Fruit fly (Drosophila melanogaster) whole organism, wandering third instar larva: Measurements from ENCODE around the gene S-Lap1.

Experiments used
- CG32264 ChIP-seq: fragments of 200-800 bp; sonication (Bioruptor generic); optimal IDR thresholded peaks from 2 replicates; lab custom pipeline; 2016; ENCODE audit warnings: missing biosample characterization, missing genetic modification characterization
- CG9705 ChIP-seq: fragments of 200-800 bp; sonication (Bioruptor generic); optimal IDR thresholded peaks from 2 replicates; lab custom pipeline; 2018; ENCODE audit warnings: missing biosample characterization, mild to moderate bottlenecking, missing genetic modification characterization
- Dif ChIP-seq: fragments of 200-275, 200-300 bp; sonication (Bioruptor generic); optimal IDR thresholded peaks from 2 replicates; lab custom pipeline; 2018; ENCODE audit warnings: missing biosample characterization, missing genetic modification characterization; ENCODE audit not compliant: partially characterized antibody
- GATAd ChIP-seq: sonication (Bioruptor generic); optimal IDR thresholded peaks from 2 replicates; lab custom pipeline; 2016; ENCODE audit warnings: missing biosample characterization, missing genetic modification characterization
- HLH106 ChIP-seq: fragments of 200-800 bp; optimal IDR thresholded peaks from 3 replicates; lab custom pipeline; 2019; ENCODE audit warnings: missing biosample characterization, mild to moderate bottlenecking, missing genetic modification characterization, moderate library complexity
- Hnf4 ChIP-seq: fragments of 200-800 bp; sonication (Bioruptor generic); optimal IDR thresholded peaks from 2 replicates; lab custom pipeline; 2016; ENCODE audit warnings: missing biosample characterization, mild to moderate bottlenecking, missing genetic modification characterization
- Hr78 ChIP-seq: fragments of >200 bp; optimal IDR thresholded peaks from 2 replicates; lab custom pipeline; 2017; ENCODE audit warnings: missing biosample characterization, missing genetic modification characterization
- Jra ChIP-seq: sonication (Bioruptor generic); optimal IDR thresholded peaks from 2 replicates; lab custom pipeline; 2016; ENCODE audit warnings: missing biosample characterization, missing genetic modification characterization
- Mio ChIP-seq: sonication (Bioruptor generic); optimal IDR thresholded peaks from 2 replicates; lab custom pipeline; 2016; ENCODE audit warnings: missing biosample characterization, missing genetic modification characterization
- N ChIP-seq: fragments of >200 bp; optimal IDR thresholded peaks from 2 replicates; lab custom pipeline; 2018; ENCODE audit warnings: missing biosample characterization, missing external identifiers, missing genetic modification characterization
- OdsH ChIP-seq: fragments of 200-800 bp; sonication (Bioruptor generic); optimal IDR thresholded peaks from 2 replicates; lab custom pipeline; 2016; ENCODE audit warnings: missing biosample characterization, mild to moderate bottlenecking, missing genetic modification characterization
- Rel ChIP-seq, 2 experiments: fragments of 200-800 bp; sonication (Bioruptor generic) in 1 of 2; optimal IDR thresholded peaks; 2 replicates in 1 of 2; 3 replicates in 1 of 2; lab custom pipeline; 2016 to 2019; ENCODE audit warnings: mild to moderate bottlenecking in 2 of 2, missing biosample characterization in 2 of 2, missing genetic modification characterization in 2 of 2, moderate library complexity in 1 of 2
- Sp1 ChIP-seq: fragments of 200-800 bp; sonication (Bioruptor generic); optimal IDR thresholded peaks from 3 replicates; lab custom pipeline; 2019; ENCODE audit warnings: missing biosample characterization, mild to moderate bottlenecking, missing genetic modification characterization, moderate library complexity
- Vsx2 ChIP-seq: fragments of 200-300, 225-300 bp; sonication (Bioruptor generic); optimal IDR thresholded peaks from 2 replicates; lab custom pipeline; 2018; ENCODE audit warnings: missing biosample characterization, missing genetic modification characterization; ENCODE audit not compliant: partially characterized antibody
- br ChIP-seq: fragments of 200-800 bp; sonication (Bioruptor generic); optimal IDR thresholded peaks from 2 replicates; lab custom pipeline; 2016; ENCODE audit warnings: missing biosample characterization, missing genetic modification characterization
- brk ChIP-seq: fragments of 200-800 bp; sonication (Bioruptor generic); optimal IDR thresholded peaks from 2 replicates; lab custom pipeline; 2016; ENCODE audit warnings: missing biosample characterization, mild to moderate bottlenecking, missing genetic modification characterization
- dmrt93B ChIP-seq: fragments of 200-800 bp; sonication (Bioruptor generic); optimal IDR thresholded peaks from 2 replicates; lab custom pipeline; 2018; ENCODE audit warnings: missing biosample characterization, mild to moderate bottlenecking, missing genetic modification characterization
- dsf ChIP-seq: sonication (Bioruptor generic); optimal IDR thresholded peaks from 2 replicates; lab custom pipeline; 2016; ENCODE audit warnings: missing biosample characterization, missing genetic modification characterization, borderline replicate concordance
- ey ChIP-seq: fragments of 200-800 bp; sonication (Bioruptor generic); optimal IDR thresholded peaks from 2 replicates; lab custom pipeline; 2016; ENCODE audit warnings: missing biosample characterization, missing genetic modification characterization
- foxo ChIP-seq, 2 experiments: fragments of 200-800 bp; sonication (Bioruptor generic); optimal IDR thresholded peaks; 2 replicates in 1 of 2; 3 replicates in 1 of 2; lab custom pipeline; 2016 to 2017; ENCODE audit warnings: missing biosample characterization in 2 of 2, missing genetic modification characterization in 2 of 2
- fru ChIP-seq: fragments of 200-800 bp; sonication (Bioruptor generic); optimal IDR thresholded peaks from 3 replicates; lab custom pipeline; 2016; ENCODE audit warnings: missing biosample characterization, mild to moderate bottlenecking, missing genetic modification characterization
- h ChIP-seq: fragments of 200-800 bp; sonication (Bioruptor generic); optimal IDR thresholded peaks from 3 replicates; lab custom pipeline; 2016; ENCODE audit warnings: missing biosample characterization, mild to moderate bottlenecking, missing genetic modification characterization
- jim ChIP-seq: fragments of 175-275, 200-325 bp; sonication (Bioruptor generic); optimal IDR thresholded peaks from 2 replicates; lab custom pipeline; 2016; ENCODE audit warnings: missing biosample characterization, mild to moderate bottlenecking, missing genetic modification characterization
- lola ChIP-seq: fragments of >200 bp; optimal IDR thresholded peaks from 2 replicates; lab custom pipeline; 2017; ENCODE audit warnings: missing biosample characterization, missing genetic modification characterization
- pan ChIP-seq: fragments of >200 bp; optimal IDR thresholded peaks from 2 replicates; lab custom pipeline; 2017
- psq ChIP-seq: fragments of 200-800 bp; sonication (Bioruptor generic); optimal IDR thresholded peaks from 3 replicates; lab custom pipeline; 2017; ENCODE audit warnings: missing biosample characterization, mild to moderate bottlenecking, missing genetic modification characterization, moderate library complexity
- rgr ChIP-seq: fragments of 200-800 bp; sonication (Bioruptor generic); optimal IDR thresholded peaks from 3 replicates; lab custom pipeline; 2016; ENCODE audit warnings: missing biosample characterization, mild to moderate bottlenecking, missing genetic modification characterization
- sage ChIP-seq: fragments of 200-800 bp; sonication (Bioruptor generic); optimal IDR thresholded peaks from 2 replicates; lab custom pipeline; 2016; ENCODE audit warnings: missing biosample characterization, mild to moderate bottlenecking, missing genetic modification characterization
- sv ChIP-seq: fragments of 200-800 bp; sonication (Bioruptor generic); optimal IDR thresholded peaks from 3 replicates; lab custom pipeline; 2016; ENCODE audit warnings: missing biosample characterization, missing genetic modification characterization
- tai ChIP-seq: sonication (Bioruptor generic); optimal IDR thresholded peaks from 2 replicates; lab custom pipeline; 2016; ENCODE audit warnings: missing biosample characterization, missing genetic modification characterization
- woc ChIP-seq: sonication (Bioruptor generic); optimal IDR thresholded peaks from 2 replicates; lab custom pipeline; 2016; ENCODE audit warnings: missing biosample characterization, mild to moderate bottlenecking, missing genetic modification characterization

Gene S-Lap1

dm6 chr3L:8667809-8668593 is 51.0 kb downstream of the S-Lap1 start:
- no peak for TF ChIP-seq Jra (GFP tag; lab: Kevin White, UChicago)
- peak; percentile 82 for TF ChIP-seq CG9705 (GFP tag; lab: Kevin White, UChicago)
- TF ChIP-seq Hnf4 (GFP tag; lab: Kevin White, UChicago), result peak; percentile 78
- no peak for TF ChIP-seq lola
- TF ChIP-seq HLH106 (tag; lab: Kevin White, UChicago), result peak; percentile 92
- TF ChIP-seq Hr78 (GFP tag; lab: Kevin White, UChicago), result no peak
- peak; percentile 17 for TF ChIP-seq dsf (GFP tag; lab: Kevin White, UChicago)
- TF ChIP-seq Dif, result peak; percentile 45
- no peak for TF ChIP-seq GATAd (GFP tag; lab: Kevin White, UChicago)
- TF ChIP-seq Rel (GFP tag; optimal IDR thresholded peaks at IDR 0.05; lab: Kevin White, UChicago), result peak; percentile 63
- TF ChIP-seq Rel (tag; optimal IDR thresholded peaks at IDR 0.05; lab: Kevin White, UChicago), result peak; percentile 62
- TF ChIP-seq N (GFP tag; lab: Kevin White, UChicago), result no peak
- no peak for TF ChIP-seq jim (GFP tag; lab: Kevin White, UChicago)
- TF ChIP-seq fru (GFP tag; lab: Kevin White, UChicago), result peak; percentile 79
- TF ChIP-seq brk (GFP tag; lab: Kevin White, UChicago), result peak; percentile 87
- TF ChIP-seq tai (GFP tag; lab: Kevin White, UChicago), result no peak
- TF ChIP-seq psq, result peak; percentile 85
- no peak for TF ChIP-seq Mio
- TF ChIP-seq rgr (GFP tag; lab: Kevin White, UChicago), result peak; percentile 89
- TF ChIP-seq woc (GFP tag; lab: Kevin White, UChicago), result peak; percentile 63
- no peak for TF ChIP-seq sv
- TF ChIP-seq Vsx2 (GFP tag; lab: Kevin White, UChicago), result peak; percentile 52
- peak in 1 of 2 experiments; percentile 89 for TF ChIP-seq foxo (GFP tag; optimal IDR thresholded peaks at IDR 0.05; lab: Kevin White, UChicago)
- peak; percentile 61 for TF ChIP-seq br (GFP tag; lab: Kevin White, UChicago)
- peak; percentile 90 for TF ChIP-seq OdsH (GFP tag; lab: Kevin White, UChicago)
- TF ChIP-seq Sp1, result peak; percentile 93
- TF ChIP-seq sage, result peak; percentile 64
- no peak for TF ChIP-seq pan
- TF ChIP-seq ey (GFP tag; lab: Kevin White, UChicago), result peak; percentile 67
- peak; percentile 21 for TF ChIP-seq CG32264 (GFP tag; lab: Kevin White, UChicago)
- TF ChIP-seq h (GFP tag; lab: Kevin White, UChicago), result peak; percentile 80
- TF ChIP-seq dmrt93B, result peak; percentile 80
